Worm (Caenorhabditis elegans): ENCODE data around the gene aakg-5.

Gene aakg-5

ce11 chrII:9931476-9931875 lies 43.4 kb downstream of the aakg-5 start, which contains the start of gene pho-11:
pho-11 (plus strand) TSS chrII:9931849.
- TF ChIP-seq fos-1 (tag; optimal IDR thresholded peaks at IDR 0.05), result no peak
- no peak for TF ChIP-seq elt-1 (tag; optimal IDR thresholded peaks at IDR 0.05)
- no peak for TF ChIP-seq ztf-1 (GFP tag; conservative IDR thresholded peaks at IDR 0.05)
- no peak for TF ChIP-seq dmd-4 (tag; optimal IDR thresholded peaks at IDR 0.05)
- TF ChIP-seq ceh-82 (tag; optimal IDR thresholded peaks at IDR 0.05), result no peak
- TF ChIP-seq snpc-4 (tag; optimal IDR thresholded peaks at IDR 0.05), result no peak
- no peak for TF ChIP-seq mab-5 (tag; optimal IDR thresholded peaks at IDR 0.05)
- no peak for TF ChIP-seq lsy-2 (tag; optimal IDR thresholded peaks at IDR 0.05)

ce11 chrII:9931012-9931411 lies 43.9 kb downstream of the aakg-5 start:
- TF ChIP-seq nhr-237 (tag; optimal IDR thresholded peaks at IDR 0.05) (no peak), unc-55 (GFP tag; optimal IDR thresholded peaks at IDR 0.05) (peak; percentile 48), blmp-1 (tag; optimal IDR thresholded peaks at IDR 0.05; ENCODE audit: insufficient read depth) (no peak), ceh-82 (tag; optimal IDR thresholded peaks at IDR 0.05) (no peak), ztf-11 (tag; optimal IDR thresholded peaks at IDR 0.05) (no peak), lin-13 (GFP tag; optimal IDR thresholded peaks at IDR 0.05) (no peak), nhr-77 (tag; optimal IDR thresholded peaks at IDR 0.05) (no peak), ztf-1 (GFP tag; conservative IDR thresholded peaks at IDR 0.05) (no peak), ama-1 (optimal IDR thresholded peaks at IDR 0.05) (no peak), gmeb-1 (tag; optimal IDR thresholded peaks at IDR 0.05) (peak; percentile 15), nhr-129 (tag; optimal IDR thresholded peaks at IDR 0.05) (peak; percentile 43), sma-9 (GFP tag; optimal IDR thresholded peaks at IDR 0.05) (peak; percentile 48), sma-9 (tag; optimal IDR thresholded peaks at IDR 0.05) (no peak), nhr-23 (tag; optimal IDR thresholded peaks at IDR 0.05) (no peak), mbf-1 (tag; optimal IDR thresholded peaks at IDR 0.05) (no peak), nhr-11 (tag; optimal IDR thresholded peaks at IDR 0.05) (no peak), alr-1 (tag; optimal IDR thresholded peaks at IDR 0.05) (no peak), lsy-2 (tag; optimal IDR thresholded peaks at IDR 0.05) (peak in 1 of 2 experiments; percentile 52), mab-5 (tag; optimal IDR thresholded peaks at IDR 0.05) (no peak), C34F6.9 (tag; optimal IDR thresholded peaks at IDR 0.05) (peak; percentile 52), fos-1 (tag; optimal IDR thresholded peaks at IDR 0.05) (no peak), skn-1 (tag; optimal IDR thresholded peaks at IDR 0.05) (no peak), nhr-10 (tag; optimal IDR thresholded peaks at IDR 0.05) (no peak), nhr-25 (tag; optimal IDR thresholded peaks at IDR 0.05) (no peak), zag-1 (tag; optimal IDR thresholded peaks at IDR 0.05) (no peak), lin-11 (tag; optimal IDR thresholded peaks at IDR 0.05) (no peak), dmd-4 (tag; optimal IDR thresholded peaks at IDR 0.05) (no peak), crh-2 (tag; optimal IDR thresholded peaks at IDR 0.05) (no peak), F13H6.1 (tag; optimal IDR thresholded peaks at IDR 0.05) (peak; percentile 15), sem-4 (tag; optimal IDR thresholded peaks at IDR 0.05) (no peak), nhr-12 (tag; optimal IDR thresholded peaks at IDR 0.05) (no peak), lin-39 (tag; optimal IDR thresholded peaks at IDR 0.05) (no peak)

DNA sequence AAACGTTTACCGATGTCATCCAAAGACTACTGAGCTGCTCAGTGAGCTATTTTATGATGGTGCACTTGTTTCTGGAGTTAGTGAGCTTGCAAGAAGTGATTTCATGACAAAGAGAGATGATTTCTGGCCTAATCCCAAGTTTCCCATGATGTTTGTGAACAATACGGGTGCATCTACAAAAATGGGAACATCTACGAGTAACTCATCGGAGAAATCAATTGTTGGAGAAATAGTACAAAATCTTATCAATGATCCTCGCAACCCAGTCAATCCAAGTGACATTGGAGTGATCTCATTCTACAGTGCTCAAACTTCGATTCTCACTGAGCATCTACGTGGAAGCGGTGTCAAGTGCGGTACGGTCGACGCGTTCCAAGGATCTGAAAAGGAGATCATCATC lies 46.5 kb downstream of the aakg-5 start:
- TF ChIP-seq unc-62 (GFP tag; optimal IDR thresholded peaks at IDR 0.05), result no peak
- no peak for TF ChIP-seq alr-1 (tag; optimal IDR thresholded peaks at IDR 0.05)
- no peak for TF ChIP-seq nhr-77 (tag; optimal IDR thresholded peaks at IDR 0.05)
- no peak for TF ChIP-seq Y55F3AM.14 (GFP tag; optimal IDR thresholded peaks at IDR 0.05)
- TF ChIP-seq elt-1 (tag; optimal IDR thresholded peaks at IDR 0.05), result no peak
- TF ChIP-seq blmp-1 (tag; optimal IDR thresholded peaks at IDR 0.05; ENCODE audit: insufficient read depth), result no peak
- TF ChIP-seq peb-1 (tag; optimal IDR thresholded peaks at IDR 0.05), result no peak

- peak; percentile 46 for TF ChIP-seq C34F6.9 (tag; optimal IDR thresholded peaks at IDR 0.05)
- no peak for TF ChIP-seq mdl-1 (tag; optimal IDR thresholded peaks at IDR 0.05)
- no peak for TF ChIP-seq fos-1 (tag; optimal IDR thresholded peaks at IDR 0.05)
- TF ChIP-seq nhr-129 (tag; optimal IDR thresholded peaks at IDR 0.05), result peak; percentile 4
These were observed 53.2 kb downstream of the aakg-5 start, which contains the start of gene C05C10.2 for ce11 chrII:9921622-9922269. C05C10.2 (plus strand) TSS chrII:9922219.

Data from whole organism, L2 larva.